Fruit fly (Drosophila melanogaster) whole organism, embryonic: ENCODE measurements around the gene Rpn1.
A peak's percentile ranks its signal among the peaks of the same experiment; 100 is the strongest.

ENCODE experiments used
- Atf6 ChIP-seq: fragments of 200-800 bp; sonication (Bioruptor generic); IDR thresholded peaks from 2 replicates; pipeline ENCODE4 v1.3.6; 2022; ENCODE audit warnings: missing biosample characterization, missing genetic modification characterization
- CG10147 ChIP-seq: fragments of 200-800 bp; sonication (Bioruptor generic); optimal IDR thresholded peaks from 2 replicates; lab custom pipeline; 2019; ENCODE audit warnings: missing biosample characterization, mild to moderate bottlenecking, missing genetic modification characterization, moderate library complexity
- CG11696 ChIP-seq: fragments of 200-800 bp; sonication (Bioruptor generic); IDR thresholded peaks from 2 replicates; pipeline ENCODE4 v1.3.6; 2022; ENCODE audit warnings: missing biosample characterization, missing genetic modification characterization
- CG12391 ChIP-seq: fragments of 200-800 bp; sonication (Bioruptor generic); optimal IDR thresholded peaks from 3 replicates; lab custom pipeline; 2018; ENCODE audit warnings: missing biosample characterization, mild to moderate bottlenecking, missing genetic modification characterization, moderate library complexity
- CG12659 ChIP-seq: fragments of 200-800 bp; sonication (Bioruptor generic); optimal IDR thresholded peaks from 3 replicates; lab custom pipeline; 2017; ENCODE audit warnings: mild to moderate bottlenecking, missing biosample characterization, missing genetic modification reagents, missing genetic modification characterization
- CG13287 ChIP-seq: fragments of 200-800 bp; sonication (Bioruptor generic); IDR thresholded peaks from 2 replicates; pipeline ENCODE4 v1.3.6; 2022; ENCODE audit warnings: missing biosample characterization, missing genetic modification characterization; ENCODE audit not compliant: partially characterized antibody
- CG14860 ChIP-seq: fragments of 200-800 bp; sonication (Bioruptor generic); IDR thresholded peaks from 3 replicates; pipeline ENCODE4 v1.3.6; 2022; ENCODE audit warnings: missing biosample characterization, missing genetic modification characterization; ENCODE audit not compliant: partially characterized antibody
- CG16813 ChIP-seq: fragments of 200-800 bp; sonication (Bioruptor generic); IDR thresholded peaks from 3 replicates; pipeline ENCODE4 v1.3.6; 2022; ENCODE audit warnings: missing biosample characterization, missing genetic modification characterization; ENCODE audit not compliant: partially characterized antibody
- CG16863 ChIP-seq: fragments of 200-800 bp; sonication (Bioruptor generic); optimal IDR thresholded peaks from 3 replicates; lab custom pipeline; 2016; ENCODE audit warnings: missing biosample characterization, missing genetic modification characterization
- CG18011 ChIP-seq: fragments of 200-800 bp; sonication (Bioruptor generic); optimal IDR thresholded peaks from 2 replicates; lab custom pipeline; 2017; ENCODE audit warnings: missing biosample characterization, missing genetic modification characterization, mild to moderate bottlenecking, moderate library complexity, missing genotype
- CG18262 ChIP-seq: fragments of 200-800 bp; optimal IDR thresholded peaks from 3 replicates; lab custom pipeline; 2019; ENCODE audit warnings: missing biosample characterization, mild to moderate bottlenecking, missing genetic modification characterization, moderate library complexity
- CG18599 ChIP-seq: fragments of 200-800 bp; sonication (Bioruptor generic); optimal IDR thresholded peaks from 3 replicates; lab custom pipeline; 2017; ENCODE audit warnings: missing biosample characterization, missing genetic modification characterization, mild to moderate bottlenecking, moderate library complexity, missing genetic modification reagents
- CG2116 ChIP-seq: fragments of 200-800 bp; sonication (Bioruptor generic); optimal IDR thresholded peaks from 3 replicates; lab custom pipeline; 2018; ENCODE audit warnings: missing biosample characterization, mild to moderate bottlenecking, missing genetic modification characterization
- CG2202 ChIP-seq: fragments of 200-800 bp; sonication (Bioruptor generic); optimal IDR thresholded peaks from 2 replicates; lab custom pipeline; 2018; ENCODE audit warnings: missing biosample characterization, mild to moderate bottlenecking, missing genetic modification characterization
- CG2712 ChIP-seq: fragments of 200-800 bp; optimal IDR thresholded peaks from 3 replicates; lab custom pipeline; 2019; ENCODE audit warnings: missing biosample characterization, mild to moderate bottlenecking, missing genetic modification characterization, moderate library complexity
- CG33557 ChIP-seq: fragments of 200-800 bp; sonication (Bioruptor generic); optimal IDR thresholded peaks from 2 replicates; lab custom pipeline; 2019; ENCODE audit warnings: missing biosample characterization, mild to moderate bottlenecking, missing genetic modification characterization, moderate library complexity
- CG4328 ChIP-seq: fragments of 200-800 bp; sonication (Bioruptor generic); optimal IDR thresholded peaks from 3 replicates; lab custom pipeline; 2017; ENCODE audit warnings: missing biosample characterization, missing genetic modification reagents, missing genetic modification characterization
- CG7839 ChIP-seq: fragments of 200-800 bp; sonication (Bioruptor generic); optimal IDR thresholded peaks from 3 replicates; lab custom pipeline; 2018; ENCODE audit warnings: missing biosample characterization, mild to moderate bottlenecking, missing genetic modification characterization, moderate library complexity
- CG7963 ChIP-seq: fragments of 200-800 bp; sonication (Bioruptor generic); IDR thresholded peaks from 3 replicates; pipeline ENCODE4 v1.3.6; 2022; ENCODE audit warnings: missing biosample characterization, missing genetic modification characterization; ENCODE audit not compliant: partially characterized antibody
- CG8388 ChIP-seq: fragments of 200-800 bp; sonication (Bioruptor generic); optimal IDR thresholded peaks from 2 replicates; lab custom pipeline; 2019; ENCODE audit warnings: missing biosample characterization, mild to moderate bottlenecking, missing genetic modification characterization, moderate library complexity
- CG9609 ChIP-seq: fragments of 200-800 bp; sonication (Bioruptor generic); optimal IDR thresholded peaks from 3 replicates; lab custom pipeline; 2016; ENCODE audit warnings: missing biosample characterization, missing genetic modification characterization
- CG9797 ChIP-seq: fragments of 200-800 bp; sonication (Bioruptor generic); optimal IDR thresholded peaks from 3 replicates; lab custom pipeline; 2018; ENCODE audit warnings: missing biosample characterization, mild to moderate bottlenecking, missing genetic modification characterization
- CrebB ChIP-seq: fragments of 200-800 bp; sonication (Bioruptor generic); optimal IDR thresholded peaks from 3 replicates; lab custom pipeline; 2018; ENCODE audit warnings: missing biosample characterization, mild to moderate bottlenecking, missing genetic modification characterization
- D19A ChIP-seq: fragments of 200-800 bp; optimal IDR thresholded peaks from 3 replicates; lab custom pipeline; 2019; ENCODE audit warnings: missing biosample characterization, mild to moderate bottlenecking, missing genetic modification characterization, moderate library complexity
- Dbx ChIP-seq: fragments of 200-800 bp; sonication (Bioruptor generic); IDR thresholded peaks from 3 replicates; pipeline ENCODE4 v1.3.6; 2022; ENCODE audit warnings: missing biosample characterization, missing genetic modification characterization
- E2f2 ChIP-seq: fragments of 200-800 bp; sonication (Bioruptor generic); IDR thresholded peaks from 2 replicates; pipeline ENCODE4 v1.3.6; 2022; ENCODE audit warnings: missing biosample characterization, missing genetic modification characterization
- Ets65A ChIP-seq: fragments of 200-800 bp; sonication (Bioruptor generic); peaks from one replicate; lab custom pipeline; 2016; ENCODE audit warnings: missing biosample characterization, missing genetic modification characterization
- Hand ChIP-seq: fragments of 200-800 bp; sonication (Bioruptor generic); optimal IDR thresholded peaks from 2 replicates; lab custom pipeline; 2017; ENCODE audit warnings: mild to moderate bottlenecking, missing biosample characterization, missing genetic modification reagents, missing genetic modification characterization
- NfI ChIP-seq: fragments of 200-800 bp; sonication (Bioruptor generic); optimal IDR thresholded peaks from 3 replicates; lab custom pipeline; 2018; ENCODE audit warnings: missing biosample characterization, mild to moderate bottlenecking, missing genetic modification characterization, moderate library complexity
- PHDP ChIP-seq: fragments of 200-800 bp; sonication (Bioruptor generic); optimal IDR thresholded peaks from 3 replicates; lab custom pipeline; 2018; ENCODE audit warnings: missing biosample characterization, mild to moderate bottlenecking, missing genetic modification characterization, moderate library complexity
- Pdp1 ChIP-seq, 2 experiments: fragments of 200-800 bp; sonication (Bioruptor generic); optimal IDR thresholded peaks; 3 replicates each; lab custom pipeline; 2016; ENCODE audit warnings: missing biosample characterization in 2 of 2, missing genetic modification characterization in 2 of 2, mild to moderate bottlenecking in 1 of 2, moderate library complexity in 1 of 2
- Xrp1 ChIP-seq: fragments of 200-800 bp; sonication (Bioruptor generic); IDR thresholded peaks from 2 replicates; pipeline ENCODE4 v1.3.6; 2022; ENCODE audit warnings: missing biosample characterization, missing genetic modification characterization
- YL-1 ChIP-seq: fragments of 200-800 bp; sonication (Bioruptor generic); optimal IDR thresholded peaks from 3 replicates; lab custom pipeline; 2017; ENCODE audit warnings: missing biosample characterization, mild to moderate bottlenecking, missing genetic modification characterization
- bbx ChIP-seq: fragments of 200-800 bp; sonication (Bioruptor generic); IDR thresholded peaks from 2 replicates; pipeline ENCODE4 v1.3.6; 2022; ENCODE audit warnings: missing biosample characterization, missing genetic modification characterization; ENCODE audit not compliant: partially characterized antibody
- cato ChIP-seq: fragments of 200-800 bp; sonication (Bioruptor generic); optimal IDR thresholded peaks from 2 replicates; lab custom pipeline; 2016; ENCODE audit warnings: missing biosample characterization, missing genetic modification characterization, borderline replicate concordance
- danr ChIP-seq: fragments of 200-800 bp; sonication (Bioruptor generic); IDR thresholded peaks from 2 replicates; pipeline ENCODE4 v1.3.6; 2022; ENCODE audit warnings: missing biosample characterization, missing genetic modification characterization
- gfzf ChIP-seq: fragments of 200-800 bp; sonication (Bioruptor generic); optimal IDR thresholded peaks from 2 replicates; lab custom pipeline; 2016; ENCODE audit warnings: missing biosample characterization, mild to moderate bottlenecking, missing genetic modification characterization, moderate library complexity
- grau ChIP-seq: fragments of 200-800 bp; optimal IDR thresholded peaks from 3 replicates; lab custom pipeline; 2019; ENCODE audit warnings: missing biosample characterization, mild to moderate bottlenecking, missing genetic modification characterization, moderate library complexity
- grn ChIP-seq: fragments of 200-800 bp; sonication (Bioruptor generic); optimal IDR thresholded peaks from 3 replicates; lab custom pipeline; 2017; ENCODE audit warnings: missing biosample characterization, missing genetic modification characterization
- gt ChIP-seq: fragments of 200-800 bp; sonication (Bioruptor generic); IDR thresholded peaks from 2 replicates; pipeline ENCODE4 v1.3.6; 2022; ENCODE audit warnings: missing biosample characterization, missing genetic modification characterization
- hbn ChIP-seq: fragments of 200-800 bp; sonication (Bioruptor generic); IDR thresholded peaks from 2 replicates; pipeline ENCODE4 v1.3.6; 2022; ENCODE audit warnings: missing biosample characterization, missing genetic modification characterization; ENCODE audit not compliant: partially characterized antibody
- nerfin-1 ChIP-seq: fragments of 200-800 bp; sonication (Bioruptor generic); optimal IDR thresholded peaks from 3 replicates; lab custom pipeline; 2019; ENCODE audit warnings: missing biosample characterization, mild to moderate bottlenecking, missing genetic modification characterization, moderate library complexity
- nom ChIP-seq: fragments of 200-800 bp; sonication (Bioruptor generic); optimal IDR thresholded peaks from 2 replicates; lab custom pipeline; 2017; ENCODE audit warnings: missing biosample characterization, missing genetic modification characterization, mild to moderate bottlenecking, moderate library complexity, missing genetic modification reagents
- phol ChIP-seq: fragments of 200-800 bp; sonication (Bioruptor generic); optimal IDR thresholded peaks from 3 replicates; lab custom pipeline; 2018; ENCODE audit warnings: missing biosample characterization, mild to moderate bottlenecking, missing genetic modification characterization, moderate library complexity
- pzg ChIP-seq: fragments of 200-800 bp; sonication (Bioruptor generic); optimal IDR thresholded peaks from 3 replicates; lab custom pipeline; 2018; ENCODE audit warnings: missing biosample characterization, mild to moderate bottlenecking, missing genetic modification characterization, moderate library complexity
- row ChIP-seq: fragments of 200-800 bp; sonication (Bioruptor generic); IDR thresholded peaks from 3 replicates; pipeline ENCODE4 v1.3.6; 2022; ENCODE audit warnings: missing biosample characterization, missing genetic modification characterization
- sens-2 ChIP-seq: fragments of 200-800 bp; sonication (Bioruptor generic); IDR thresholded peaks from 2 replicates; pipeline ENCODE4 v1.3.6; 2022; ENCODE audit warnings: missing biosample characterization, missing genetic modification characterization

Rpn1 gene

dm6 chr3L:19924771-19925304 is 10.0 kb downstream of the Rpn1 start, which contains the start of gene Grasp65 (continued):
- TF ChIP-seq CG13287 (peak; percentile 51; the same call in 1 of the 2 replicates), Atf6 (GFP tag; lab: Robert Waterston, UW) (peak; percentile 23; the same call in 1 of the 2 replicates), NfI (GFP tag; lab: Kevin White, UChicago) (no peak), Dbx (GFP tag; lab: Robert Waterston, UW) (no peak), CG12391 (tag; lab: Kevin White, UChicago) (peak; percentile 35), YL-1 (GFP tag; lab: Kevin White, UChicago) (peak; percentile 83), row (GFP tag; lab: Robert Waterston, UW) (peak; percentile 61), D19A (tag; lab: Kevin White, UChicago) (peak; percentile 21), CG2712 (peak; percentile 63), PHDP (tag; lab: Kevin White, UChicago) (peak; percentile 32), nom (GFP tag; lab: Kevin White, UChicago) (peak; percentile 45), CG9797 (GFP tag; lab: Kevin White, UChicago) (peak; percentile 81), CG10147 (GFP tag; lab: Kevin White, UChicago) (peak; percentile 28), Pdp1 (GFP tag; optimal IDR thresholded peaks at IDR 0.05; lab: Kevin White, UChicago) (peak in 1 of 2 experiments; percentile 14), pzg (GFP tag; lab: Kevin White, UChicago) (peak; percentile 66), Ets65A (GFP tag; lab: Kevin White, UChicago) (peak; percentile 23), gfzf (GFP tag; lab: Kevin White, UChicago) (peak; percentile 77), CG33557 (GFP tag; lab: Kevin White, UChicago) (no peak), grau (tag; lab: Kevin White, UChicago) (peak; percentile 89), cato (no peak), nerfin-1 (peak; percentile 14), CG18262 (tag; lab: Kevin White, UChicago) (peak; percentile 38), bbx (GFP tag; lab: Robert Waterston, UW) (peak; percentile 40; the same call in 1 of the 2 replicates), CG12659 (GFP tag; lab: Kevin White, UChicago) (peak; percentile 39), phol (tag; lab: Kevin White, UChicago) (peak; percentile 29)
- TF ChIP-seq, all 482 proteins: peak for 78

- TF ChIP-seq CG18599 (GFP tag; lab: Kevin White, UChicago) = peak; percentile 29
- peak; percentile 60 for TF ChIP-seq CG7839 (tag; lab: Kevin White, UChicago)
- TF ChIP-seq CG11696 (GFP tag; lab: Robert Waterston, UW) = no peak
- TF ChIP-seq Hand = no peak
- peak; percentile 48 for TF ChIP-seq CG4328 (GFP tag; lab: Kevin White, UChicago)
- peak; percentile 67 for TF ChIP-seq Xrp1 (GFP tag; lab: Robert Waterston, UW)
- no peak for TF ChIP-seq grn
- TF ChIP-seq danr (GFP tag; lab: Robert Waterston, UW) = 0 out of 2 replicates have a peak, but pooled peaks have one; percentile 14
- TF ChIP-seq CG9609 (GFP tag; lab: Kevin White, UChicago) = peak; percentile 60
- TF ChIP-seq E2f2 (GFP tag; lab: Robert Waterston, UW) = peak; percentile 52
- TF ChIP-seq CG16813 (GFP tag; lab: Robert Waterston, UW) = no peak
- TF ChIP-seq CG16863 = peak; percentile 66
- TF ChIP-seq CG7963 = no peak
- no peak for TF ChIP-seq gt (GFP tag; lab: Robert Waterston, UW)
- TF ChIP-seq CG2202 (tag; lab: Kevin White, UChicago) = peak; percentile 32
- TF ChIP-seq sens-2 = no peak
- TF ChIP-seq CG2116 (GFP tag; lab: Kevin White, UChicago) = peak; percentile 74
- TF ChIP-seq hbn = 0 out of 2 replicates have a peak, but pooled peaks have one; percentile 26
- TF ChIP-seq CG14860 (GFP tag; lab: Robert Waterston, UW) = no peak
- peak; percentile 50 for TF ChIP-seq CG18262 (tag; lab: Kevin White, UChicago)
- peak; percentile 36 for TF ChIP-seq CG18011 (GFP tag; lab: Kevin White, UChicago)
- TF ChIP-seq CG8388 (GFP tag; lab: Kevin White, UChicago) = peak; percentile 63
- TF ChIP-seq CrebB (tag; lab: Kevin White, UChicago) = peak; percentile 4
Measured at dm6 chr3L:19928435-19929011, 13.7 kb downstream of the Rpn1 start, which contains the start of the genes CG8004 and RhoGDI. Gene CG8004 (minus strand): TSS chr3L:19928508. Gene RhoGDI (plus strand): TSS chr3L:19928743.
